Fruit fly (Drosophila melanogaster): ENCODE measurements around the gene amd.

amd gene

dm6 chr2L:19158005-19158666 lies 48.2 kb downstream of the amd start (continued):
- no peak for TF ChIP-seq CG6272 (GFP tag; IDR thresholded peaks at IDR 0.05)
- TF ChIP-seq Nf-YB (GFP tag; optimal IDR thresholded peaks at IDR 0.05): no peak
- TF ChIP-seq sd (tag; optimal IDR thresholded peaks at IDR 0.05): peak; percentile 75
- TF ChIP-seq slp2 (GFP tag; optimal IDR thresholded peaks at IDR 0.05): no peak
- peak; percentile 22 for TF ChIP-seq CG10267 (tag; optimal IDR thresholded peaks at IDR 0.05)
- TF ChIP-seq ems (GFP tag; optimal IDR thresholded peaks at IDR 0.05): no peak
- TF ChIP-seq phol (tag; optimal IDR thresholded peaks at IDR 0.05): peak; percentile 34
- TF ChIP-seq CG12219 (GFP tag; optimal IDR thresholded peaks at IDR 0.05): no peak
- peak; percentile 38 for TF ChIP-seq unpg (GFP tag; optimal IDR thresholded peaks at IDR 0.05)
- peak; percentile 15 for TF ChIP-seq CG4707 (GFP tag; optimal IDR thresholded peaks at IDR 0.05)
- TF ChIP-seq ash1 (GFP tag; optimal IDR thresholded peaks at IDR 0.05): peak; percentile 76
- peak; percentile 47 for TF ChIP-seq Nf-YC (tag; optimal IDR thresholded peaks at IDR 0.05)
- TF ChIP-seq cad (GFP tag; optimal IDR thresholded peaks at IDR 0.05): peak; percentile 36
- no peak; the same call in 1 of the 2 replicates for TF ChIP-seq stc (GFP tag; IDR thresholded peaks at IDR 0.05)
- TF ChIP-seq CG17385 (GFP tag; optimal IDR thresholded peaks at IDR 0.05): peak; percentile 86
- peak; percentile 91 for TF ChIP-seq Med (GFP tag)
- peak; percentile 67 for TF ChIP-seq B-H2 (GFP tag; optimal IDR thresholded peaks at IDR 0.05)
- TF ChIP-seq Hr39 (optimal IDR thresholded peaks at IDR 0.05): no peak
- TF ChIP-seq CG9817 (tag; optimal IDR thresholded peaks at IDR 0.05): no peak
- TF ChIP-seq CG9727 (GFP tag; optimal IDR thresholded peaks at IDR 0.05): peak; percentile 17
- 0 out of 2 replicates have a peak, but pooled peaks have one; percentile 9 for TF ChIP-seq CG1024 (GFP tag; IDR thresholded peaks at IDR 0.05)
- TF ChIP-seq ranshi (GFP tag; IDR thresholded peaks at IDR 0.05): no peak; the same call in 1 of the 2 replicates
- no peak for TF ChIP-seq crc (GFP tag; optimal IDR thresholded peaks at IDR 0.05)
- TF ChIP-seq grn (GFP tag; optimal IDR thresholded peaks at IDR 0.05): no peak
- peak; percentile 4 for TF ChIP-seq HHEX (GFP tag; optimal IDR thresholded peaks at IDR 0.05)
- peak; percentile 41 for TF ChIP-seq zf30C (GFP tag; optimal IDR thresholded peaks at IDR 0.05)
- peak; percentile 51 for TF ChIP-seq gsb-n (tag; optimal IDR thresholded peaks at IDR 0.05)
- TF ChIP-seq odd (GFP tag; optimal IDR thresholded peaks at IDR 0.05): peak; percentile 20
- TF ChIP-seq CG15269 (tag; optimal IDR thresholded peaks at IDR 0.05): peak; percentile 32
- no peak for TF ChIP-seq CG13123 (GFP tag; optimal IDR thresholded peaks at IDR 0.05)
- TF ChIP-seq CG17912 (GFP tag; optimal IDR thresholded peaks at IDR 0.05): peak; percentile 65
- TF ChIP-seq Sry-δ (GFP tag; optimal IDR thresholded peaks at IDR 0.05): no peak
- no peak for TF ChIP-seq ab (GFP tag; optimal IDR thresholded peaks at IDR 0.05)
- TF ChIP-seq chn (GFP tag; optimal IDR thresholded peaks at IDR 0.05): no peak
- peak; percentile 50 for TF ChIP-seq nerfin-1 (tag; optimal IDR thresholded peaks at IDR 0.05)
- TF ChIP-seq tio (GFP tag; optimal IDR thresholded peaks at IDR 0.05): no peak
- TF ChIP-seq CG7357 (GFP tag; IDR thresholded peaks at IDR 0.05): no peak
- no peak for TF ChIP-seq CG12942 (GFP tag; optimal IDR thresholded peaks at IDR 0.05)
- TF ChIP-seq CG5245 (GFP tag; optimal IDR thresholded peaks at IDR 0.05): no peak
- TF ChIP-seq Ptx1 (GFP tag; IDR thresholded peaks at IDR 0.05): no peak
- no peak for TF ChIP-seq trh (GFP tag; optimal IDR thresholded peaks at IDR 0.05)
- TF ChIP-seq Max (GFP tag; optimal IDR thresholded peaks at IDR 0.05): peak; percentile 30
- peak; percentile 42 for TF ChIP-seq wek (GFP tag; optimal IDR thresholded peaks at IDR 0.05)
- TF ChIP-seq sens-2 (GFP tag; IDR thresholded peaks at IDR 0.05): no peak
- TF ChIP-seq CG42726 (GFP tag; IDR thresholded peaks at IDR 0.05; ENCODE audit: partially characterized antibody): peak; percentile 75; the same call in 1 of the 2 replicates
- TF ChIP-seq dmrt11E (tag; optimal IDR thresholded peaks at IDR 0.05): peak; percentile 15
- no peak for TF ChIP-seq Mad (GFP tag; optimal IDR thresholded peaks at IDR 0.05)
- no peak for TF ChIP-seq CG3847 (GFP tag; IDR thresholded peaks at IDR 0.05)
- TF ChIP-seq CG2678 (tag; optimal IDR thresholded peaks at IDR 0.05): peak; percentile 45
- TF ChIP-seq bigmax (GFP tag; optimal IDR thresholded peaks at IDR 0.05): peak; percentile 39
